Fruit fly (Drosophila melanogaster): ENCODE data around the gene mthl5.
A peak's percentile ranks its signal among the peaks of the same experiment; 100 is the strongest.

The mthl5 gene

DNA sequence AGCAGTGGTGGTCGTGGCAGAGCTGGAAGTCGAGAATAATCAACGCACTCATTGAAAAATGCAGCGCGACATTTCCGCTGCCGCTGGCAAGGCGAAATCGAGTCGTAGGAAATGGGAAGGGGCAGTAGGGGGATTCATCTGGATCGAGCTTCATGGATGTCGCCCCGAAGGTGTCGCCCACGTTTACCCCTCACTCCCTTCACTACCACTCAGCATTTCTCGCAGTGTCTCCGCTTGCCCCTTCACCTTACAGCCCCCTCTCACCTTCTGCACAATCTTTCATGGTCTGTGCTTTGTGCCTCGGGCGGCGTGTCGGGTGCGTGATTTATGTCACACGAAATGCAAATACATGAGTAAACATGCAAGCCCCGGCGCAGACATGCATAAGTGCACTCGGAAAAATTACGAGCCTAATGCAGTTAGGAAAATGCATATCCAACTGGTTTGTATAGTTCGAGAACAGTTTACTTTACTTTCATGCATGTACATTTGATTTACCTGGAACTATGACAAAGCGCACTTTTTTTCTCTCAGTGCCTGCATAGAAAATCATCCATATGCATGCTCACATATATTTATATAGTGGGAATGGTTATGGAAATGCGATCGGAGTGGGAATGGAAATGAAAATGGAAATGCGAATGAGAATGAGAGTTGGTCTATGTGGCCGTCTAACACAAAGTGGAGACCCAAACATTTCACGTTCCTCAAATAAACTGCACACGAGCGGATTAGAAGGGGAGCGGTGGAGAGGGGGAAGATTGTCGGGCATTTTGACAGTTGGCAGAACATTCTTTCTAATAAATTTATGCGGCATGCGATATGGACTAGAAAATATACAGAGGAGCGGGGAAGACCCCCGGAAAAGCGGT lies 37.4 kb downstream of the mthl5 start (continued):
- TF ChIP-seq CG17359 (tag; optimal IDR thresholded peaks at IDR 0.05) (peak; percentile 96), zen (tag; optimal IDR thresholded peaks at IDR 0.05) (peak; percentile 66), hkb (optimal IDR thresholded peaks at IDR 0.05) (no peak), hkb (GFP tag; IDR thresholded peaks at IDR 0.05) (peak; percentile 86), CG11723 (GFP tag; optimal IDR thresholded peaks at IDR 0.05) (peak; percentile 79), pb (GFP tag; optimal IDR thresholded peaks at IDR 0.05) (peak; percentile 82), CG17186 (GFP tag; optimal IDR thresholded peaks at IDR 0.05) (peak; percentile 90), Ravus (GFP tag; IDR thresholded peaks at IDR 0.05) (peak; percentile 35; the same call in 1 of the 2 replicates), HLH4C (GFP tag; IDR thresholded peaks at IDR 0.05; ENCODE audit: partially characterized antibody) (no peak), Sin3A (optimal IDR thresholded peaks at IDR 0.05) (no peak), CG11093 (GFP tag; IDR thresholded peaks at IDR 0.05) (peak; percentile 92), Atf6 (GFP tag; IDR thresholded peaks at IDR 0.05) (peak; percentile 42; the same call in 1 of the 2 replicates), PHDP (tag; optimal IDR thresholded peaks at IDR 0.05) (peak; percentile 89), CG15011 (GFP tag; optimal IDR thresholded peaks at IDR 0.05) (peak; percentile 37), Dip3 (GFP tag; optimal IDR thresholded peaks at IDR 0.05) (peak; percentile 24), fd3F (GFP tag; optimal IDR thresholded peaks at IDR 0.05) (no peak), ems (GFP tag; optimal IDR thresholded peaks at IDR 0.05) (peak; percentile 88), CG13296 (GFP tag; optimal IDR thresholded peaks at IDR 0.05) (no peak), CG14710 (tag; optimal IDR thresholded peaks at IDR 0.05) (peak; percentile 90), CG2678 (tag; optimal IDR thresholded peaks at IDR 0.05) (peak; percentile 93), Ets97D (GFP tag; optimal IDR thresholded peaks at IDR 0.05) (peak; percentile 74), stc (GFP tag; IDR thresholded peaks at IDR 0.05) (peak; percentile 86), CG10565 (GFP tag; optimal IDR thresholded peaks at IDR 0.05) (peak; percentile 67), ro (GFP tag; IDR thresholded peaks at IDR 0.05) (peak; percentile 73), CG30403 (GFP tag; optimal IDR thresholded peaks at IDR 0.05) (peak; percentile 88), ATbp (GFP tag; optimal IDR thresholded peaks at IDR 0.05) (peak; percentile 97), Spps (tag; optimal IDR thresholded peaks at IDR 0.05) (peak; percentile 77), NC2α (GFP tag; optimal IDR thresholded peaks at IDR 0.05) (peak; percentile 86), CG18599 (GFP tag; optimal IDR thresholded peaks at IDR 0.05) (peak; percentile 76), CG8944 (GFP tag; optimal IDR thresholded peaks at IDR 0.05) (peak; percentile 91), org-1 (GFP tag; optimal IDR thresholded peaks at IDR 0.05) (peak; percentile 91), CG32767 (GFP tag; IDR thresholded peaks at IDR 0.05) (peak; percentile 83), CG14667 (GFP tag; IDR thresholded peaks at IDR 0.05) (peak; percentile 80), az2 (GFP tag; optimal IDR thresholded peaks at IDR 0.05) (peak; percentile 95), tgo (GFP tag; IDR thresholded peaks at IDR 0.05) (peak; percentile 79), CG6254 (GFP tag; optimal IDR thresholded peaks at IDR 0.05) (peak; percentile 91), CG16863 (GFP tag; optimal IDR thresholded peaks at IDR 0.05) (peak; percentile 90), CG17568 (GFP tag; optimal IDR thresholded peaks at IDR 0.05) (peak; percentile 75), CG15514 (GFP tag; optimal IDR thresholded peaks at IDR 0.05) (peak; percentile 17), CG2712 (tag; optimal IDR thresholded peaks at IDR 0.05) (peak; percentile 96), kay (GFP tag; optimal IDR thresholded peaks at IDR 0.05) (peak; percentile 85), CG16815 (GFP tag; optimal IDR thresholded peaks at IDR 0.05) (peak; percentile 67), E2f1 (GFP tag; IDR thresholded peaks at IDR 0.05) (peak; percentile 88), sens-2 (GFP tag; IDR thresholded peaks at IDR 0.05) (peak; percentile 91), NC2β (GFP tag; optimal IDR thresholded peaks at IDR 0.05) (peak; percentile 91), CG13123 (GFP tag; optimal IDR thresholded peaks at IDR 0.05) (peak; percentile 88), H15 (GFP tag; IDR thresholded peaks at IDR 0.05) (peak; percentile 89), schlank (tag; optimal IDR thresholded peaks at IDR 0.05) (no peak), Side (GFP tag; optimal IDR thresholded peaks at IDR 0.05) (peak; percentile 81), dati (GFP tag; IDR thresholded peaks at IDR 0.05) (peak; percentile 91)

Data from whole organism, embryonic.